Fruit fly (Drosophila melanogaster) whole organism, embryonic: ENCODE measurements around the gene yps.
A peak's percentile ranks its signal among the peaks of the same experiment; 100 is the strongest.

ENCODE experiments used
- Asciz ChIP-seq: fragments of 200-800 bp; sonication (Bioruptor generic); optimal IDR thresholded peaks from 2 replicates; lab custom pipeline; 2017; ENCODE audit warnings: missing biosample characterization, mild to moderate bottlenecking, missing genetic modification characterization, missing genetic modification reagents
- CG10366 ChIP-seq: fragments of 200-800 bp; sonication (Bioruptor generic); IDR thresholded peaks from 2 replicates; pipeline ENCODE4 v1.3.6; 2022; ENCODE audit warnings: missing biosample characterization, missing genetic modification characterization
- CG10979 ChIP-seq: fragments of 200-800 bp; sonication (Bioruptor generic); optimal IDR thresholded peaks from 2 replicates; lab custom pipeline; 2018; ENCODE audit warnings: missing biosample characterization, mild to moderate bottlenecking, missing genetic modification characterization, moderate library complexity
- CG11504 ChIP-seq: fragments of 200-800 bp; sonication (Bioruptor generic); optimal IDR thresholded peaks from 3 replicates; lab custom pipeline; 2019; ENCODE audit warnings: missing biosample characterization, mild to moderate bottlenecking, missing genetic modification characterization, moderate library complexity
- CG11696 ChIP-seq: fragments of 200-800 bp; sonication (Bioruptor generic); IDR thresholded peaks from 2 replicates; pipeline ENCODE4 v1.3.6; 2022; ENCODE audit warnings: missing biosample characterization, missing genetic modification characterization
- CG12942 ChIP-seq: fragments of 200-800 bp; sonication (Bioruptor generic); optimal IDR thresholded peaks from 3 replicates; lab custom pipeline; 2016; ENCODE audit warnings: missing biosample characterization, missing genetic modification characterization
- CG13424 ChIP-seq: fragments of 200-800 bp; sonication (Bioruptor generic); optimal IDR thresholded peaks from 2 replicates; lab custom pipeline; 2019; ENCODE audit warnings: missing biosample characterization, mild to moderate bottlenecking, missing genetic modification characterization, moderate library complexity
- CG13775 ChIP-seq: fragments of 200-800 bp; sonication (Bioruptor generic); optimal IDR thresholded peaks from 3 replicates; lab custom pipeline; 2017; ENCODE audit warnings: missing biosample characterization, mild to moderate bottlenecking, missing genetic modification characterization
- CG14710 ChIP-seq: fragments of 200-800 bp; sonication (Bioruptor generic); optimal IDR thresholded peaks from 3 replicates; lab custom pipeline; 2019; ENCODE audit warnings: missing biosample characterization, mild to moderate bottlenecking, missing genetic modification characterization, moderate library complexity
- CG18599 ChIP-seq: fragments of 200-800 bp; sonication (Bioruptor generic); optimal IDR thresholded peaks from 3 replicates; lab custom pipeline; 2017; ENCODE audit warnings: missing biosample characterization, missing genetic modification characterization, mild to moderate bottlenecking, moderate library complexity, missing genetic modification reagents
- CG2875 ChIP-seq: fragments of 200-800 bp; sonication (Bioruptor generic); optimal IDR thresholded peaks from 2 replicates; lab custom pipeline; 2017; ENCODE audit warnings: missing biosample characterization, mild to moderate bottlenecking, missing genetic modification characterization, missing genetic modification reagents
- CG33557 ChIP-seq: fragments of 200-800 bp; sonication (Bioruptor generic); optimal IDR thresholded peaks from 2 replicates; lab custom pipeline; 2019; ENCODE audit warnings: missing biosample characterization, mild to moderate bottlenecking, missing genetic modification characterization, moderate library complexity
- CG3407 ChIP-seq: fragments of 200-800 bp; sonication (Bioruptor generic); optimal IDR thresholded peaks from 2 replicates; lab custom pipeline; 2018; ENCODE audit warnings: missing biosample characterization, mild to moderate bottlenecking, missing genetic modification characterization
- CG4282 ChIP-seq: fragments of 200-800 bp; sonication (Bioruptor generic); optimal IDR thresholded peaks from 2 replicates; lab custom pipeline; 2016; ENCODE audit warnings: missing biosample characterization, missing genetic modification characterization
- CG4360 ChIP-seq: fragments of 200-800 bp; sonication (Bioruptor generic); IDR thresholded peaks from 2 replicates; pipeline ENCODE4 v1.3.6; 2022; ENCODE audit warnings: missing biosample characterization, missing genetic modification characterization
- CG6854 ChIP-seq: fragments of 200-800 bp; sonication (Bioruptor generic); optimal IDR thresholded peaks from 3 replicates; lab custom pipeline; 2017; ENCODE audit warnings: missing biosample characterization, mild to moderate bottlenecking, missing genetic modification characterization
- CG8924 ChIP-seq: fragments of 200-800 bp; optimal IDR thresholded peaks from 3 replicates; lab custom pipeline; 2019; ENCODE audit warnings: missing biosample characterization, mild to moderate bottlenecking, missing genetic modification characterization, moderate library complexity
- CkIIα-i1 ChIP-seq: fragments of 200-800 bp; sonication (Bioruptor generic); IDR thresholded peaks from 2 replicates; pipeline ENCODE4 v1.3.6; 2022; ENCODE audit warnings: missing biosample characterization, missing genetic modification characterization
- D19B ChIP-seq: fragments of 200-800 bp; sonication (Bioruptor generic); optimal IDR thresholded peaks from 2 replicates; lab custom pipeline; 2017; ENCODE audit warnings: missing biosample characterization, mild to moderate bottlenecking, missing genetic modification characterization
- Dad ChIP-seq: fragments of 200-800 bp; sonication (Bioruptor generic); optimal IDR thresholded peaks from 3 replicates; lab custom pipeline; 2016; ENCODE audit warnings: missing biosample characterization, missing genetic modification characterization
- Gug ChIP-seq: fragments of 200-800 bp; sonication (Bioruptor generic); IDR thresholded peaks from 4 replicates; pipeline ENCODE4 v1.3.6; 2022; ENCODE audit warnings: missing biosample characterization, missing genetic modification characterization
- HLHmδ ChIP-seq: fragments of 200-800 bp; sonication (Bioruptor generic); optimal IDR thresholded peaks from 2 replicates; lab custom pipeline; 2018; ENCODE audit warnings: missing biosample characterization, mild to moderate bottlenecking, missing genetic modification characterization, moderate library complexity
- MBD-R2 ChIP-seq: fragments of 200-800 bp; sonication (Bioruptor generic); IDR thresholded peaks from 2 replicates; pipeline ENCODE4 v1.3.6; 2022; ENCODE audit warnings: missing biosample characterization, missing genetic modification characterization
- Pdp1 ChIP-seq, 2 experiments: fragments of 200-800 bp; sonication (Bioruptor generic); optimal IDR thresholded peaks; 3 replicates each; lab custom pipeline; 2016; ENCODE audit warnings: missing biosample characterization in 2 of 2, missing genetic modification characterization in 2 of 2, mild to moderate bottlenecking in 1 of 2, moderate library complexity in 1 of 2
- Six4 ChIP-seq: fragments of 200-800 bp; sonication (Bioruptor generic); optimal IDR thresholded peaks from 2 replicates; lab custom pipeline; 2016; ENCODE audit warnings: missing biosample characterization, missing genetic modification characterization
- Sox100B ChIP-seq: fragments of 200-800 bp; sonication (Bioruptor generic); optimal IDR thresholded peaks from 3 replicates; lab custom pipeline; 2018; ENCODE audit warnings: missing biosample characterization, mild to moderate bottlenecking, missing genetic modification characterization
- Spps ChIP-seq: fragments of 200-800 bp; sonication (Bioruptor generic); optimal IDR thresholded peaks from 2 replicates; lab custom pipeline; 2018; ENCODE audit warnings: missing biosample characterization, mild to moderate bottlenecking, missing genetic modification characterization
- Xbp1 ChIP-seq: fragments of 200-800 bp; sonication (Bioruptor generic); optimal IDR thresholded peaks from 3 replicates; lab custom pipeline; 2016; ENCODE audit warnings: missing biosample characterization, mild to moderate bottlenecking, missing genetic modification characterization
- ash1 ChIP-seq: fragments of 200-800 bp; sonication (Bioruptor generic); optimal IDR thresholded peaks from 2 replicates; lab custom pipeline; 2018; ENCODE audit warnings: missing biosample characterization, mild to moderate bottlenecking, missing genetic modification characterization
- bcd ChIP-seq: fragments of 200-800 bp; sonication (Bioruptor generic); optimal IDR thresholded peaks from 2 replicates; lab custom pipeline; 2017; ENCODE audit warnings: missing biosample characterization, mild to moderate bottlenecking, missing genetic modification characterization
- chm ChIP-seq: fragments of 200-800 bp; sonication (Bioruptor generic); IDR thresholded peaks from 2 replicates; pipeline ENCODE4 v1.3.6; 2022; ENCODE audit warnings: missing biosample characterization, missing genetic modification characterization
- croc ChIP-seq: fragments of 200-800 bp; sonication (Bioruptor generic); conservative IDR thresholded peaks from 3 replicates; pipeline ENCODE4 v1.3.6; 2022; ENCODE audit warnings: missing biosample characterization, missing genetic modification characterization
- dmrt11E ChIP-seq: fragments of 200-800 bp; sonication (Bioruptor generic); optimal IDR thresholded peaks from 3 replicates; lab custom pipeline; 2018; ENCODE audit warnings: missing biosample characterization, mild to moderate bottlenecking, missing genetic modification characterization, moderate library complexity
- dpn ChIP-seq, 2 experiments: fragments of 200-800 bp; sonication (Bioruptor generic); optimal IDR thresholded peaks; 3 replicates each; lab custom pipeline; 2016; ENCODE audit warnings: missing biosample characterization in 2 of 2, missing genetic modification characterization in 2 of 2
- en ChIP-seq: fragments of 200-800 bp; sonication (Bioruptor generic); optimal IDR thresholded peaks from 2 replicates; lab custom pipeline; 2016; ENCODE audit warnings: missing biosample characterization, missing genetic modification characterization
- grau ChIP-seq: fragments of 200-800 bp; optimal IDR thresholded peaks from 3 replicates; lab custom pipeline; 2019; ENCODE audit warnings: missing biosample characterization, mild to moderate bottlenecking, missing genetic modification characterization, moderate library complexity
- lab ChIP-seq: fragments of 200-800 bp; sonication (Bioruptor generic); optimal IDR thresholded peaks from 3 replicates; lab custom pipeline; 2017; ENCODE audit warnings: missing biosample characterization, missing genetic modification characterization, mild to moderate bottlenecking, moderate library complexity, missing genetic modification reagents
- lbe ChIP-seq: fragments of 200-800 bp; sonication (Bioruptor generic); optimal IDR thresholded peaks from 2 replicates; lab custom pipeline; 2016; ENCODE audit warnings: missing biosample characterization, mild to moderate bottlenecking, missing genetic modification characterization
- maf-S ChIP-seq: fragments of 200-800 bp; sonication (Bioruptor generic); optimal IDR thresholded peaks from 2 replicates; lab custom pipeline; 2016; ENCODE audit warnings: missing biosample characterization, missing genetic modification characterization
- mld ChIP-seq: fragments of 200-800 bp; sonication (Bioruptor generic); IDR thresholded peaks from 3 replicates; pipeline ENCODE4 v1.3.6; 2022; ENCODE audit warnings: missing biosample characterization, missing genetic modification characterization; ENCODE audit not compliant: partially characterized antibody
- nmo ChIP-seq: fragments of 200-800 bp; sonication (Bioruptor generic); optimal IDR thresholded peaks from 2 replicates; lab custom pipeline; 2018; ENCODE audit warnings: missing biosample characterization, mild to moderate bottlenecking, missing genetic modification characterization, moderate library complexity
- phol ChIP-seq: fragments of 200-800 bp; sonication (Bioruptor generic); optimal IDR thresholded peaks from 3 replicates; lab custom pipeline; 2018; ENCODE audit warnings: missing biosample characterization, mild to moderate bottlenecking, missing genetic modification characterization, moderate library complexity
- rib ChIP-seq: fragments of 200-800 bp; sonication (Bioruptor generic); IDR thresholded peaks from 2 replicates; pipeline ENCODE4 v1.3.6; 2022; ENCODE audit warnings: missing biosample characterization, missing genetic modification characterization
- sd ChIP-seq: fragments of 200-800 bp; sonication (Bioruptor generic); optimal IDR thresholded peaks from 3 replicates; lab custom pipeline; 2018; ENCODE audit warnings: missing biosample characterization, mild to moderate bottlenecking, missing genetic modification characterization, moderate library complexity
- so ChIP-seq: fragments of 200-800 bp; sonication (Bioruptor generic); IDR thresholded peaks from 3 replicates; pipeline ENCODE4 v1.3.6; 2022; ENCODE audit warnings: missing biosample characterization, missing genetic modification characterization
- tgo ChIP-seq: fragments of 200-800 bp; sonication (Bioruptor generic); IDR thresholded peaks from 3 replicates; pipeline ENCODE4 v1.3.6; 2022; ENCODE audit warnings: missing biosample characterization, missing genetic modification characterization
- unpg ChIP-seq: fragments of 200-800 bp; sonication (Bioruptor generic); optimal IDR thresholded peaks from 3 replicates; lab custom pipeline; 2018; ENCODE audit warnings: missing biosample characterization, mild to moderate bottlenecking, missing genetic modification characterization, moderate library complexity

yps gene

DNA sequence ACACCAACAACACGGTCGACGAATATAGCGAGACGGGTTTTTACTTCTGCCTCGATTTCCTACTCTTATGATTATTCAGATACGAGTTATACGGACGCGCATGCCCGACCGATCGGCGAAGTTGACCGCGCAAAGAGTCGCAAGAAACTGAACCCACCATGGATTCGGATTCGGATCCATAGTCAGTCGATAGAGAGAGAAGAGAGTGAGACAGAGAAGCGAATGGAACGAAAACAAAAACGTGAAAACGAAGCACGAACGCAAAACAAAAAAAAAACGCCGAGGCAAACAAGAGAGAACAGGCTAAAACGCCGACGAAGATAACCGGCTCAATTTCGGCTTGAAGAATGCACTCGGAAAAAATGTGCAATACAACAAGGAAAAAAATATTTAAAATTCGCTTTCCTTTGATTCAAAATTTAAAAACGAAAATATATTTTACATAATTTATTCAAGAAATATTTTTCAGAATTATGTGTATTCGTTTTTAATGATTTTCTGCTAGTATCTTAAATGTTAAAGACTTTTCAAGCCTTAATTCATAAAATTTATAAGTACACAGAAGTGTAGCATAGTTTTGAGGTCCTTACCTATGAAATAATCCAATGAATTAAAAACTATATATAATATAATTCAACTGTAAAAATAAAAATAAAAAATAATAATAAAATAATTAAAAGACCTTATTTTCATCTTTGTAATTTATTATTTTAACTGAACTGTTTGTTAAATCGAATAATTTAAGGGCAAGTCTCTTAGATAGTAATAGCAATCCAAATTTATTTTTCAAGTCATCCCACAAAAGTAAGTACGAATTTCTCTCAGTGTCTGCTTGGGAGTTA is 43.0 kb downstream of the yps start, which contains the start of gene Sema5c (continued):
- TF ChIP-seq unpg, result peak; percentile 41
- TF ChIP-seq chm (GFP tag; lab: Robert Waterston, UW), result peak; percentile 81
- TF ChIP-seq CG18599 (GFP tag; lab: Kevin White, UChicago), result peak; percentile 48
- peak; percentile 40 for TF ChIP-seq lab (GFP tag; lab: Kevin White, UChicago)
- TF ChIP-seq dpn (GFP tag; optimal IDR thresholded peaks at IDR 0.05; lab: Kevin White, UChicago), result peak; percentile 5 to 19
- peak; percentile 68; the same call in 1 of the 2 replicates for TF ChIP-seq CG4360 (GFP tag; lab: Robert Waterston, UW)
- peak; percentile 82 for TF ChIP-seq CG14710
- TF ChIP-seq ash1 (GFP tag; lab: Kevin White, UChicago), result peak; percentile 59
- no peak for TF ChIP-seq Dad (GFP tag; lab: Kevin White, UChicago)
- TF ChIP-seq CG4282 (GFP tag; lab: Kevin White, UChicago), result no peak
- peak; percentile 55 for TF ChIP-seq HLHmδ (GFP tag; lab: Kevin White, UChicago)
- peak; percentile 74 for TF ChIP-seq CG13424 (tag; lab: Kevin White, UChicago)
- peak; percentile 53; the same call in 1 of the 4 replicates for TF ChIP-seq Gug (GFP tag; lab: Robert Waterston, UW)
- peak; percentile 10 for TF ChIP-seq CG3407 (GFP tag; lab: Kevin White, UChicago)
- no peak for TF ChIP-seq en (GFP tag; lab: Kevin White, UChicago)
- peak; percentile 29; the same call in 1 of the 2 replicates for TF ChIP-seq MBD-R2 (GFP tag; lab: Robert Waterston, UW)
- TF ChIP-seq CG6854 (GFP tag; lab: Kevin White, UChicago), result peak; percentile 49
- TF ChIP-seq CG8924, result peak; percentile 87
- peak; percentile 9 for TF ChIP-seq Six4 (GFP tag; lab: Kevin White, UChicago)
- TF ChIP-seq CG11696 (GFP tag; lab: Robert Waterston, UW), result 0 out of 2 replicates have a peak, but pooled peaks have one; percentile 26
- peak; percentile 47 for TF ChIP-seq lbe
- no peak for TF ChIP-seq mld (GFP tag; lab: Robert Waterston, UW)
- TF ChIP-seq bcd, result peak; percentile 74
- peak; percentile 51; the same call in 2 of the 3 replicates for TF ChIP-seq croc
- peak; percentile 53 for TF ChIP-seq Spps (tag; lab: Kevin White, UChicago)
- TF ChIP-seq CG33557 (GFP tag; lab: Kevin White, UChicago), result peak; percentile 71
- peak; percentile 39 for TF ChIP-seq tgo
- peak; percentile 50 for TF ChIP-seq CG2875 (GFP tag; lab: Kevin White, UChicago)
- peak; percentile 87 for TF ChIP-seq CG13775 (GFP tag; lab: Kevin White, UChicago)
- TF ChIP-seq CG10979 (tag; lab: Kevin White, UChicago), result peak; percentile 83
- no peak; the same call in 1 of the 2 replicates for TF ChIP-seq rib (GFP tag; lab: Robert Waterston, UW)
- peak; percentile 83 for TF ChIP-seq phol (tag; lab: Kevin White, UChicago)
- TF ChIP-seq CG10366 (GFP tag; lab: Robert Waterston, UW), result peak; percentile 64
- TF ChIP-seq Pdp1 (GFP tag; optimal IDR thresholded peaks at IDR 0.05; lab: Kevin White, UChicago), result peak; percentile 4 to 24
- TF ChIP-seq CkIIα-i1 (GFP tag; lab: Robert Waterston, UW), result no peak
- TF ChIP-seq sd, result peak; percentile 1
- peak; percentile 86 for TF ChIP-seq CG11504 (tag; lab: Kevin White, UChicago)
- peak; percentile 26 for TF ChIP-seq CG12942
- peak; percentile 59 for TF ChIP-seq Xbp1 (GFP tag; lab: Kevin White, UChicago)
- TF ChIP-seq Asciz (GFP tag; lab: Kevin White, UChicago), result peak; percentile 61
- peak; percentile 88 for TF ChIP-seq nmo
- peak; percentile 27 for TF ChIP-seq D19B
- no peak for TF ChIP-seq maf-S (GFP tag; lab: Kevin White, UChicago)
- peak; percentile 47; the same call in 2 of the 3 replicates for TF ChIP-seq so (GFP tag; lab: Robert Waterston, UW)
- TF ChIP-seq dmrt11E (tag; lab: Kevin White, UChicago), result peak; percentile 89
- peak; percentile 88 for TF ChIP-seq Sox100B
- TF ChIP-seq grau (tag; lab: Kevin White, UChicago), result peak; percentile 79
